Worm (Caenorhabditis elegans): ENCODE measurements around the gene tbc-12.

Gene tbc-12

ce11 chrX:2565308-2565773 lies 33.1 kb upstream of the tbc-12 start, which contains the start of gene F52H2.15:
F52H2.15 (plus strand) TSS chrX:2565358.
- TF ChIP-seq unc-98 (GFP tag; IDR thresholded peaks at IDR 0.05), result no peak
- TF ChIP-seq pag-3 (tag; optimal IDR thresholded peaks at IDR 0.05; ENCODE audit: borderline replicate concordance, insufficient read depth), result no peak
- TF ChIP-seq irx-1 (tag; optimal IDR thresholded peaks at IDR 0.05), result no peak
- no peak for TF ChIP-seq ceh-8 (GFP tag; optimal IDR thresholded peaks at IDR 0.05)
- peak in 1 of 6 experiments; percentile 45 for TF ChIP-seq elt-3 (tag; optimal IDR thresholded peaks at IDR 0.05)
- TF ChIP-seq nhr-20 (tag; optimal IDR thresholded peaks at IDR 0.05), result no peak
- TF ChIP-seq mdl-1 (tag; optimal IDR thresholded peaks at IDR 0.05), result peak in 1 of 2 experiments; percentile 7
- peak; percentile 15 for TF ChIP-seq skn-1 (tag; optimal IDR thresholded peaks at IDR 0.05)
- TF ChIP-seq lin-14 (GFP tag; optimal IDR thresholded peaks at IDR 0.05), result peak; percentile 63
- peak; percentile 35 for TF ChIP-seq nhr-85 (tag)
- peak; percentile 59 for TF ChIP-seq elt-2 (tag; optimal IDR thresholded peaks at IDR 0.05)
- peak; percentile 34 for TF ChIP-seq blmp-1 (tag; optimal IDR thresholded peaks at IDR 0.05)
- TF ChIP-seq lin-35 (GFP tag; optimal IDR thresholded peaks at IDR 0.05), result peak in 1 of 2 experiments; percentile 13

- no peak for TF ChIP-seq nhr-85 (tag)
- TF ChIP-seq mdl-1 (tag; optimal IDR thresholded peaks at IDR 0.05), result no peak
- TF ChIP-seq lin-15B (tag; optimal IDR thresholded peaks at IDR 0.05), result no peak
- no peak for TF ChIP-seq sox-4 (tag; optimal IDR thresholded peaks at IDR 0.05)
- no peak for TF ChIP-seq unc-86 (tag; optimal IDR thresholded peaks at IDR 0.05)
Observed at ce11 chrX:2564047-2564446, 31.8 kb upstream of the tbc-12 start, which contains the start of gene dhcr-24. dhcr-24 (minus strand) TSS chrX:2564147.

- no peak for TF ChIP-seq swsn-7 (tag; optimal IDR thresholded peaks at IDR 0.05)
- TF ChIP-seq xbp-1 (tag; optimal IDR thresholded peaks at IDR 0.05), result no peak
- no peak for TF ChIP-seq tbx-2 (tag; optimal IDR thresholded peaks at IDR 0.05)
- no peak for TF ChIP-seq snu-23 (GFP tag; optimal IDR thresholded peaks at IDR 0.05)
- TF ChIP-seq aly-2 (tag; optimal IDR thresholded peaks at IDR 0.05), result no peak
- no peak for TF ChIP-seq unc-98 (GFP tag; IDR thresholded peaks at IDR 0.05)
- TF ChIP-seq mef-2 (tag; optimal IDR thresholded peaks at IDR 0.05), result no peak
- no peak for TF ChIP-seq ceh-88 (GFP tag; IDR thresholded peaks at IDR 0.05)
- TF ChIP-seq lin-15B (tag; optimal IDR thresholded peaks at IDR 0.05), result no peak
- TF ChIP-seq nhr-90 (tag; optimal IDR thresholded peaks at IDR 0.05; ENCODE audit: poor library complexity), result no peak
- TF ChIP-seq nhr-12 (tag; optimal IDR thresholded peaks at IDR 0.05), result no peak
- TF ChIP-seq nhr-19 (GFP tag; conservative IDR thresholded peaks at IDR 0.05), result no peak
- no peak for TF ChIP-seq ceh-63 (GFP tag; optimal IDR thresholded peaks at IDR 0.05)
- TF ChIP-seq nhr-11 (tag; optimal IDR thresholded peaks at IDR 0.05), result no peak
- TF ChIP-seq pag-3 (tag; optimal IDR thresholded peaks at IDR 0.05; ENCODE audit: borderline replicate concordance, insufficient read depth), result no peak
- TF ChIP-seq mab-9 (GFP tag; IDR thresholded peaks at IDR 0.05), result no peak
- no peak for TF ChIP-seq pax-3 (tag; optimal IDR thresholded peaks at IDR 0.05)
- no peak for TF ChIP-seq fkh-8 (tag; optimal IDR thresholded peaks at IDR 0.05)
- TF ChIP-seq ztf-4 (tag; optimal IDR thresholded peaks at IDR 0.05), result no peak
Observed at ce11 chrX:2559979-2560378, 27.7 kb upstream of the tbc-12 start, which contains the start of gene F52H2.5. F52H2.5 (minus strand) TSS chrX:2560079.

DNA sequence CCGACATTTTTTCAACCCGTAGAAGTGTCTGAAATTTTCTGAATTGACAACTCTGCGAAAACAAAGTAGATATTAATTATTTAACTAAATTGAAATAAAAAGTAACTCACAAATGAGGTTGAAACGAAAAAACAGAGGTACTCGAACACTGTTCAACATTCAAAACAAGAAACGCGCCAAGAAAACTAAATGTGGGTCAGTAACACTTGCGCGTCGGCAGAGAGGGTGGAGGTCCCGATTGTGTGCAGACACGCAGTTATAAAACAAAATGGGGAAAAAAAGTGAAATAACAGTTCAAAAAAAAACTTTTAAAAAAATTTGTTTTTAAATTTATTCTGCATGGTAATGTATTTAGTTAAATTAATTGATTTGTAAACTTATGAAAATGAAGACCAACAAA lies 27.1 kb upstream of the tbc-12 start:
- TF ChIP-seq lin-13 (GFP tag; optimal IDR thresholded peaks at IDR 0.05) (no peak), nhr-77 (tag; optimal IDR thresholded peaks at IDR 0.05) (no peak), zag-1 (tag; optimal IDR thresholded peaks at IDR 0.05) (no peak), lir-3 (tag; optimal IDR thresholded peaks at IDR 0.05; ENCODE audit: poor library complexity) (no peak), dsc-1 (tag; optimal IDR thresholded peaks at IDR 0.05) (peak; percentile 5), elt-3 (tag; optimal IDR thresholded peaks at IDR 0.05) (no peak), lin-15B (tag; optimal IDR thresholded peaks at IDR 0.05) (no peak), efl-1 (optimal IDR thresholded peaks at IDR 0.05) (peak; percentile 6 to 33), efl-1 (GFP tag; optimal IDR thresholded peaks at IDR 0.05 in 1 of 2) (peak in 1 of 2 experiments; percentile 85), rnt-1 (tag; optimal IDR thresholded peaks at IDR 0.05) (peak; percentile 62), dpl-1 (GFP tag; optimal IDR thresholded peaks at IDR 0.05) (peak in 2 of 3 experiments; percentile 37 to 46), nhr-12 (tag; optimal IDR thresholded peaks at IDR 0.05) (no peak), ceh-8 (GFP tag; optimal IDR thresholded peaks at IDR 0.05) (no peak), mab-9 (GFP tag; IDR thresholded peaks at IDR 0.05) (no peak), unc-62 (GFP tag; optimal IDR thresholded peaks at IDR 0.05) (no peak), ztf-11 (tag; optimal IDR thresholded peaks at IDR 0.05) (no peak), nhr-47 (tag; optimal IDR thresholded peaks at IDR 0.05) (peak; percentile 50), mdl-1 (tag; optimal IDR thresholded peaks at IDR 0.05) (peak in 1 of 2 experiments; percentile 9), Y116A8C.19 (tag; optimal IDR thresholded peaks at IDR 0.05; ENCODE audit: borderline replicate concordance) (no peak), unc-130 (tag; optimal IDR thresholded peaks at IDR 0.05) (no peak), egl-13 (tag; optimal IDR thresholded peaks at IDR 0.05) (peak; percentile 5)
